Worm (Caenorhabditis elegans) whole organism, young adult: Measurements from ENCODE around the gene alh-12.

Experiments
- egl-18 ChIP-seq: fragments of 200-800 bp; sonication (Bioruptor generic); IDR thresholded peaks from 2 replicates; pipeline ENCODE4 v1.3.6; 2022; ENCODE audit warnings: missing genetic modification reagents, missing genetic modification characterization, missing compliant biosample characterization
- hlh-26 ChIP-seq: fragments of 200-800 bp; sonication (Bioruptor generic); conservative IDR thresholded peaks from 2 replicates; pipeline ENCODE4 v1.3.6; 2022; ENCODE audit warnings: missing genetic modification reagents, missing genetic modification characterization, missing compliant biosample characterization
- madf-8 ChIP-seq: fragments of 200-800 bp; sonication (Bioruptor generic); conservative IDR thresholded peaks from 2 replicates; pipeline ENCODE4 v1.3.6; 2022; ENCODE audit warnings: missing genetic modification reagents, missing genetic modification characterization, missing compliant biosample characterization
- nhr-179 ChIP-seq: sonication (generic microtip); optimal IDR thresholded peaks from 2 replicates; lab custom pipeline; 2016; ENCODE audit warnings: mild to moderate bottlenecking, missing genetic modification characterization, missing compliant biosample characterization

ce11 chrIII:7458846-7459365 is 5.0 kb downstream of the alh-12 start, which contains the start of the genes fipr-19 and fipr-18:
- TF ChIP-seq egl-18 (GFP tag; lab: Robert Waterston, UW), result no peak
- TF ChIP-seq nhr-179 (tag; lab: Kevin White, UChicago), result no peak
- TF ChIP-seq hlh-26 (GFP tag; lab: Robert Waterston, UW), result no peak
- no peak for TF ChIP-seq madf-8 (GFP tag; lab: Robert Waterston, UW)
